Worm (Caenorhabditis elegans): ENCODE results near the gene tsg-101.

ce11 chrIV:3559201-3559600, 44.8 kb upstream of the tsg-101 start:
- no peak for TF ChIP-seq F23B12.7 (tag; optimal IDR thresholded peaks at IDR 0.05; ENCODE audit: insufficient read depth)
- TF ChIP-seq ceh-79 (tag; optimal IDR thresholded peaks at IDR 0.05): no peak
- TF ChIP-seq snpc-4 (GFP tag; optimal IDR thresholded peaks at IDR 0.05): no peak
- TF ChIP-seq snpc-4 (tag; optimal IDR thresholded peaks at IDR 0.05): no peak
- TF ChIP-seq ekl-4 (GFP tag; IDR thresholded peaks at IDR 0.05): no peak
- no peak for TF ChIP-seq mcd-1 (GFP tag; IDR thresholded peaks at IDR 0.05)
- no peak for TF ChIP-seq cebp-1 (GFP tag; IDR thresholded peaks at IDR 0.05)
- TF ChIP-seq cebp-1 (tag; optimal IDR thresholded peaks at IDR 0.05): no peak
